Fruit fly (Drosophila melanogaster) Kc167 (cell line): ENCODE results near the gene upd3.

Experiments
- Myc ChIP-seq: fragments of >200 bp; optimal IDR thresholded peaks from 2 replicates; lab custom pipeline; 2017; ENCODE audit warnings: missing external identifiers
- Sin3A ChIP-seq: fragments of >200 bp; optimal IDR thresholded peaks from 2 replicates; lab custom pipeline; 2018; ENCODE audit warnings: missing external identifiers
- h ChIP-seq: fragments of >200 bp; optimal IDR thresholded peaks from 3 replicates; lab custom pipeline; 2018; ENCODE audit warnings: missing external identifiers
- insv ChIP-seq: fragments of >200 bp; optimal IDR thresholded peaks from 3 replicates; lab custom pipeline; 2018; ENCODE audit warnings: missing external identifiers
- psq ChIP-seq: fragments of >200 bp; optimal IDR thresholded peaks from 2 replicates; lab custom pipeline; 2017; ENCODE audit warnings: missing external identifiers
- ttk ChIP-seq: sonication (Bioruptor generic); optimal IDR thresholded peaks from 2 replicates; lab custom pipeline; 2017; ENCODE audit warnings: missing external identifiers

upd3 gene

dm6 chrX:18276485-18277321 lies at the start of gene upd3:
Gene upd3, plus strand, starts transcription at chrX:18277233.
- TF ChIP-seq ttk (lab: Kevin White, UChicago) (no peak), h (lab: Kevin White, UChicago) (no peak)

dm6 chrX:18237886-18238285 lies 39.1 kb upstream of the upd3 start:
- no peak for TF ChIP-seq ttk (lab: Kevin White, UChicago)
- TF ChIP-seq Myc (lab: Kevin White, UChicago): no peak
- no peak for TF ChIP-seq Sin3A (lab: Kevin White, UChicago)
- TF ChIP-seq psq (lab: Kevin White, UChicago): no peak
- TF ChIP-seq insv (lab: Kevin White, UChicago): no peak
- TF ChIP-seq h (lab: Kevin White, UChicago): no peak

dm6 chrX:18238449-18238848 lies 38.6 kb upstream of the upd3 start:
- TF ChIP-seq ttk (lab: Kevin White, UChicago) (no peak), psq (lab: Kevin White, UChicago) (no peak), h (lab: Kevin White, UChicago) (no peak), insv (lab: Kevin White, UChicago) (no peak), Sin3A (lab: Kevin White, UChicago) (no peak), Myc (lab: Kevin White, UChicago) (no peak)

dm6 chrX:18239301-18239700 lies 37.7 kb upstream of the upd3 start:
- TF ChIP-seq ttk (lab: Kevin White, UChicago): no peak
- TF ChIP-seq Myc (lab: Kevin White, UChicago): no peak
- TF ChIP-seq insv (lab: Kevin White, UChicago): no peak
- no peak for TF ChIP-seq Sin3A (lab: Kevin White, UChicago)
- no peak for TF ChIP-seq psq (lab: Kevin White, UChicago)
- no peak for TF ChIP-seq h (lab: Kevin White, UChicago)

dm6 chrX:18241267-18241666 lies 35.8 kb upstream of the upd3 start:
- TF ChIP-seq insv (lab: Kevin White, UChicago): no peak
- no peak for TF ChIP-seq Myc (lab: Kevin White, UChicago)
- no peak for TF ChIP-seq Sin3A (lab: Kevin White, UChicago)
- TF ChIP-seq h (lab: Kevin White, UChicago): no peak
- TF ChIP-seq ttk (lab: Kevin White, UChicago): no peak
- no peak for TF ChIP-seq psq (lab: Kevin White, UChicago)

- TF ChIP-seq h (lab: Kevin White, UChicago): no peak
- TF ChIP-seq Myc (lab: Kevin White, UChicago): no peak
- TF ChIP-seq ttk (lab: Kevin White, UChicago): no peak
- TF ChIP-seq insv (lab: Kevin White, UChicago): no peak
- TF ChIP-seq psq (lab: Kevin White, UChicago): no peak
- TF ChIP-seq Sin3A (lab: Kevin White, UChicago): no peak
Measured at dm6 chrX:18243184-18243375, 34.0 kb upstream of the upd3 start, which contains the start of gene upd2. Gene upd2, minus strand, starts transcription at chrX:18243284.

- no peak for TF ChIP-seq Sin3A (lab: Kevin White, UChicago)
- no peak for TF ChIP-seq insv (lab: Kevin White, UChicago)
- no peak for TF ChIP-seq psq (lab: Kevin White, UChicago)
- TF ChIP-seq ttk (lab: Kevin White, UChicago): no peak
- no peak for TF ChIP-seq h (lab: Kevin White, UChicago)
- no peak for TF ChIP-seq Myc (lab: Kevin White, UChicago)
Measured at dm6 chrX:18243376-18244272, 33.4 kb upstream of the upd3 start.

dm6 chrX:18245182-18245581 lies 31.9 kb upstream of the upd3 start:
- no peak for TF ChIP-seq ttk (lab: Kevin White, UChicago)
- no peak for TF ChIP-seq Sin3A (lab: Kevin White, UChicago)
- TF ChIP-seq insv (lab: Kevin White, UChicago): no peak
- no peak for TF ChIP-seq psq (lab: Kevin White, UChicago)
- TF ChIP-seq h (lab: Kevin White, UChicago): no peak
- no peak for TF ChIP-seq Myc (lab: Kevin White, UChicago)

dm6 chrX:18246842-18247241 lies 30.2 kb upstream of the upd3 start:
- no peak for TF ChIP-seq Myc (lab: Kevin White, UChicago)
- TF ChIP-seq h (lab: Kevin White, UChicago): no peak
- no peak for TF ChIP-seq ttk (lab: Kevin White, UChicago)

dm6 chrX:18248267-18248666 lies 28.8 kb upstream of the upd3 start:
- no peak for TF ChIP-seq psq (lab: Kevin White, UChicago)
- TF ChIP-seq ttk (lab: Kevin White, UChicago): no peak
- TF ChIP-seq insv (lab: Kevin White, UChicago): no peak
- no peak for TF ChIP-seq h (lab: Kevin White, UChicago)
- no peak for TF ChIP-seq Sin3A (lab: Kevin White, UChicago)
- no peak for TF ChIP-seq Myc (lab: Kevin White, UChicago)

- TF ChIP-seq h (lab: Kevin White, UChicago) (no peak), insv (lab: Kevin White, UChicago) (no peak)
Measured at dm6 chrX:18251910-18252309, 25.1 kb upstream of the upd3 start.
